Worm (Caenorhabditis elegans) whole organism, L4/young adult: ENCODE data around the gene F20D1.3.

Experiments used
- W03F9.2 ChIP-seq: fragments of 150-350 bp; optimal IDR thresholded peaks from 2 replicates; lab custom pipeline; 2014; ENCODE audit warnings: missing biosample characterization, missing genetic modification characterization
- dao-5 ChIP-seq: sonication (generic microtip); optimal IDR thresholded peaks from 2 replicates; lab custom pipeline; 2016; ENCODE audit warnings: missing genotype, missing genetic modification characterization, moderate library complexity, missing compliant biosample characterization
- him-1 ChIP-seq: sonication (generic microtip); optimal IDR thresholded peaks from 2 replicates; lab custom pipeline; 2016; ENCODE audit warnings: missing genotype, missing genetic modification reagents, missing genetic modification characterization, missing compliant biosample characterization

DNA sequence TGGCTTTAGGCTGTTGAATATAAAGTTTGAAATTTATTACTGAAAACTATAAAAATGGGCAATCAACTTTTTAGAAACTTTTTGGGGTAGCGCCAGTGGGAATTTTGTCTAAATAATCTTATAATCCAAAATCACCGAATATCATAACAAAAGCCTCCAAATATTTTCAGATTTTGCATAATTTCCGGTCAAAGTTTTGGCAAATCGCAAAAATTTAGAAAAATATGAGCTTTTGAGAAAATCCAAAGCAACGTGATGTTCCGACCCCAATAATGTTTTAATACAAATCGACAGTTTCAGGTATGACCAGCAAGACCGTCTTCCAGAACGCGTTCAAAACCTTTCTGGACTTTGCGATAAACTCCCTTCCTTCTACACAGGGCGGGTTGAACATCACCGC is 3.5 kb downstream of the F20D1.3 start, which contains the start of gene emre-1:
- TF ChIP-seq him-1 (tag; lab: Kevin White, UChicago) (no peak), dao-5 (tag; lab: Kevin White, UChicago) (no peak), W03F9.2 (tag; lab: Kevin White, UChicago) (no peak)
